Worm (Caenorhabditis elegans): ENCODE data around the gene F02D10.3.

F02D10.3 gene

DNA sequence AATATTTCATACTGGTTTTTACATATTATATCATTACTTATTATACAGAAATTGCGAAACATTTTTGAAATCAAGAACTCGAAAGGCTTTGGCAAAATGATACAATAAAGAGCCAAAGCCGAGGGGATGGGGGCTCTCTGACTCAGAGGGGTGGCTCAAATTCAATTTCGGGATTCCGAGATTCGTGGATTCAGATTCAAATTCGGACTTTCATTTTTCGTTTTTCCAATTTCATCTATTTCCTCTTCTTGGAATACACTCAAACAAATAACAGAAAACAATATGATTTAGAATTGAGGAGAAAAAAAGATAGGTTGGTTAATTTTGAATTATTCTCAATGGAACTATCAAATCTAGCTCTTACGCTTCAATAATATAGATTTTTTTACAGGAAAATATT lies 36.7 kb upstream of the F02D10.3 start:
- TF ChIP-seq fkh-10 (GFP tag; optimal IDR thresholded peaks at IDR 0.05) (peak; percentile 77), pax-3 (tag; optimal IDR thresholded peaks at IDR 0.05) (no peak), lin-14 (GFP tag; optimal IDR thresholded peaks at IDR 0.05) (peak; percentile 41), nhr-85 (tag) (peak; percentile 31)

DNA sequence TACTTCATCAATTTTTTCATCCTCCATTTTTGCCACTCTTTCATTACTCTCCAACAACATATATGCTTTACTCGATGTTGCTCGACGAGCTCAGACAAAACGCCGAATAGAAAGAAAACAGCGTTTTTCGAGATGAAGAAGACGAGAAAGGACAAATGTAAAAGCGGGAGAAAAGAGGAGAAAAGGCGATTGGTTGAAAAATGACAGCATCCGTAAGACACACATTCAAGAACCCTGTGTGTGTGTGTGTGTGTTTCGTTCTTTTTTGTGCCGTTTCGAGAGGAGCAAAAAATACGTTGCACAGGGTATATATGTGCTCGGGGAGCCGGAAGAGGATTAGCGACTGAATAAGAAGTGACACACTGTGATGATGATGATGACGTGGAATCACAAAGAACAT lies 31.3 kb upstream of the F02D10.3 start:
- TF ChIP-seq swsn-7 (tag; optimal IDR thresholded peaks at IDR 0.05) (no peak), F16B12.6 (tag; optimal IDR thresholded peaks at IDR 0.05) (no peak), lin-14 (GFP tag; optimal IDR thresholded peaks at IDR 0.05) (peak; percentile 50), fkh-10 (GFP tag; optimal IDR thresholded peaks at IDR 0.05) (peak; percentile 45), efl-1 (optimal IDR thresholded peaks at IDR 0.05) (no peak), efl-1 (GFP tag; optimal IDR thresholded peaks at IDR 0.05 in 1 of 2) (peak in 1 of 2 experiments; percentile 56)

DNA sequence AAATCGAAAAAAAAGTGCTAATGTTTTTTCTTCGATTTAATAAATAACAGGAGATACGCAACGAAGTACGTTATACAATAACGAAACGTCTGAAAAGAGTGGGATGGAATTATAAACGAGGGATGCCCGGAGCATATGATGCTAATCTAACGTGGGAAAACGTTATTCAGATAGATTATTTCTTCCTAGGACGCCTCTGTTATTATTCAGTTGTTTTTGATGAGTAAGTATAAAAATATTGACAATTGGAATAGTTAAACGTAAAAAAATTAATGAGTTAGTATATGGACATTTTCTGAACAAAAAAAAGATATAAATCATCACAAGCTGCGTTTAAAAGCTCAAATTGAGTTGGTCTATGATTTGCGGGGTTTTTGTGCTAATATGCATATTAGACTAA lies 22.4 kb upstream of the F02D10.3 start, which contains the start of gene srd-51:
Gene srd-51, minus strand, starts transcription at position 101 of the 400 bp plus-strand sequence.
- no peak for TF ChIP-seq ztf-11 (tag; optimal IDR thresholded peaks at IDR 0.05)
- TF ChIP-seq xbp-1 (tag; optimal IDR thresholded peaks at IDR 0.05), result no peak

DNA sequence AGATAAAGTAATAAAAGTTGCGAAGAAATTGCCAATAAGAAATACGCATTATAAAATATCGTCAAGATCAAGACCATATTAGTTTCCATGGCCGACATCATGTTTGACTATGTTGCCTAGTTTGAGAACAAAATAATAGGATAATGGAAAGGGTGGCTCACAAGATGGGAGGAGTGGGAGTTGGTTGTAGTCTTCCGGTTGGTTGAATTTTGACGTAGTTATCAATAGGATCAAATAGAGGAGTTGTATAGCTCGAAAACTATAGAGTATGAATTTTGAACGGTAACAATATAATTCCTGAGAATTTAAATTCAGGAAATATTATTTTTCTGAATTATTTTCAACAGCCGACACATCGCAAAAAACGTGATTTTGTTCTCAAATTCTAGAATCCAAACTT lies 19.3 kb upstream of the F02D10.3 start, which contains the start of gene srd-50:
Gene srd-50, minus strand, starts transcription at position 101 of the 400 bp plus-strand sequence.
- TF ChIP-seq lin-15B (tag; optimal IDR thresholded peaks at IDR 0.05) (no peak), nhr-77 (tag; optimal IDR thresholded peaks at IDR 0.05) (no peak), lin-13 (GFP tag; optimal IDR thresholded peaks at IDR 0.05) (no peak), xbp-1 (tag; optimal IDR thresholded peaks at IDR 0.05) (no peak), pag-3 (tag; optimal IDR thresholded peaks at IDR 0.05; ENCODE audit: borderline replicate concordance, insufficient read depth) (no peak), nhr-237 (tag; optimal IDR thresholded peaks at IDR 0.05) (no peak), nhr-71 (tag; optimal IDR thresholded peaks at IDR 0.05) (no peak), blmp-1 (tag; optimal IDR thresholded peaks at IDR 0.05) (no peak), irx-1 (tag; optimal IDR thresholded peaks at IDR 0.05) (no peak), ets-5 (GFP tag; IDR thresholded peaks at IDR 0.05) (no peak), hpl-2 (GFP tag; optimal IDR thresholded peaks at IDR 0.05) (no peak), fkh-4 (tag; optimal IDR thresholded peaks at IDR 0.05; ENCODE audit: borderline replicate concordance) (no peak), fkh-10 (GFP tag; optimal IDR thresholded peaks at IDR 0.05) (no peak), ama-1 (optimal IDR thresholded peaks at IDR 0.05) (no peak), ceh-63 (GFP tag; optimal IDR thresholded peaks at IDR 0.05) (no peak), unc-130 (tag; optimal IDR thresholded peaks at IDR 0.05) (no peak), pqm-1 (tag; optimal IDR thresholded peaks at IDR 0.05) (no peak), zip-4 (GFP tag; optimal IDR thresholded peaks at IDR 0.05) (no peak)

DNA sequence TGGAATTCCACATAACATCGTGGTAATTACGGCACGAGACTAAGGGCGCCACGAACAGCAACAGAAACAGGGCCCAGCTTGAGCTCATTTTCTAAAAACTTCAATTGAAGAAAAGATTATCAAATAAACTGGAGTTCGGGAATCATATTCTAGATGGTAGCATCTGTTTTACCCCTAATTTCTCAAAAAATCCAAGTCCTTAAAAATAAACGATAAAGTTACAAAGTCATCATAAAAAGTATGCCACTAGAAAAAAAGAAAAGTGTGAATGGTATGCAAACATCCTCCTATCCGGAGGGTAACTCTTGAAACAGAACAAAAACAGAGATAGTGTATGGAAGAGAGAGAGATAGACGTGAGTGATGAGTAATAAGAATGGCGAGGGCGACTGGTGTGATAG lies 14.9 kb upstream of the F02D10.3 start, which contains the start of gene efn-3:
Gene efn-3, minus strand, starts transcription at position 101 of the 400 bp plus-strand sequence.
- no peak for TF ChIP-seq irx-1 (tag; optimal IDR thresholded peaks at IDR 0.05)
- no peak for TF ChIP-seq unc-30 (tag; optimal IDR thresholded peaks at IDR 0.05)
- TF ChIP-seq elt-2 (tag; optimal IDR thresholded peaks at IDR 0.05), result no peak
- TF ChIP-seq efl-1 (optimal IDR thresholded peaks at IDR 0.05), result no peak
- TF ChIP-seq efl-1 (GFP tag; optimal IDR thresholded peaks at IDR 0.05 in 1 of 2), result no peak
- no peak for TF ChIP-seq nhr-71 (tag; optimal IDR thresholded peaks at IDR 0.05)
- no peak for TF ChIP-seq nhr-47 (tag; optimal IDR thresholded peaks at IDR 0.05)
- no peak for TF ChIP-seq egl-27 (tag; optimal IDR thresholded peaks at IDR 0.05)
- no peak for TF ChIP-seq ztf-11 (tag; optimal IDR thresholded peaks at IDR 0.05)
- TF ChIP-seq dsc-1 (tag; optimal IDR thresholded peaks at IDR 0.05), result no peak
- TF ChIP-seq lir-3 (tag; optimal IDR thresholded peaks at IDR 0.05; ENCODE audit: poor library complexity), result no peak
- TF ChIP-seq egl-13 (tag; optimal IDR thresholded peaks at IDR 0.05), result no peak
- no peak for TF ChIP-seq nhr-11 (tag; optimal IDR thresholded peaks at IDR 0.05)
- TF ChIP-seq lin-35 (GFP tag; optimal IDR thresholded peaks at IDR 0.05), result no peak
- no peak for TF ChIP-seq snpc-4 (tag; optimal IDR thresholded peaks at IDR 0.05)
- TF ChIP-seq rnt-1 (tag; optimal IDR thresholded peaks at IDR 0.05), result no peak
- TF ChIP-seq sup-37 (GFP tag; optimal IDR thresholded peaks at IDR 0.05), result no peak
